Worm (Caenorhabditis elegans) whole organism, young adult: Measurements from ENCODE around the gene clec-162.

Source experiments
- B0336.3 ChIP-seq: fragments of 200-800 bp; sonication (Bioruptor generic); IDR thresholded peaks from 2 replicates; pipeline ENCODE4 v1.3.6; 2022; ENCODE audit warnings: missing genetic modification characterization, missing compliant biosample characterization
- C17E4.6 ChIP-seq: fragments of 200-800 bp; sonication (Bioruptor generic); IDR thresholded peaks from 2 replicates; pipeline ENCODE4 v1.3.6; 2022; ENCODE audit warnings: missing genetic modification reagents, missing genetic modification characterization, missing compliant biosample characterization
- D2030.7 ChIP-seq: fragments of 200-800 bp; sonication (Bioruptor generic); IDR thresholded peaks from 2 replicates; pipeline ENCODE4 v1.3.6; 2022; ENCODE audit warnings: missing genetic modification reagents, missing genetic modification characterization, missing compliant biosample characterization
- F33H1.4 ChIP-seq: fragments of 200-800 bp; sonication (Bioruptor generic); IDR thresholded peaks from 2 replicates; pipeline ENCODE4 v1.3.6; 2022; ENCODE audit warnings: missing genetic modification reagents, missing genetic modification characterization, missing compliant biosample characterization
- F52B5.7 ChIP-seq: sonication (generic microtip); optimal IDR thresholded peaks from 2 replicates; lab custom pipeline; 2016; ENCODE audit warnings: mild to moderate bottlenecking, missing genetic modification characterization, missing compliant biosample characterization
- F55B11.4 ChIP-seq: sonication (generic microtip); optimal IDR thresholded peaks from 2 replicates; lab custom pipeline; 2016; ENCODE audit warnings: missing compliant biosample characterization, missing genetic modification characterization, borderline replicate concordance; ENCODE audit not compliant: insufficient read depth
- K11D2.4 ChIP-seq: fragments of 200-800 bp; sonication (Bioruptor generic); IDR thresholded peaks from 2 replicates; pipeline ENCODE4 v1.3.6; 2022; ENCODE audit warnings: missing genetic modification reagents, missing genetic modification characterization, missing compliant biosample characterization
- Y53G8AR.9 ChIP-seq: fragments of 200-800 bp; sonication (Bioruptor generic); conservative IDR thresholded peaks from 2 replicates; pipeline ENCODE4 v1.3.6; 2022; ENCODE audit warnings: missing genetic modification reagents, missing genetic modification characterization, missing compliant biosample characterization
- Y95B8A.8 ChIP-seq: fragments of 200-800 bp; sonication (Bioruptor generic); IDR thresholded peaks from 2 replicates; pipeline ENCODE4 v1.3.6; 2022; ENCODE audit warnings: missing genetic modification reagents, missing genetic modification characterization, missing compliant biosample characterization
- ZK185.1 ChIP-seq: sonication (generic microtip); optimal IDR thresholded peaks from 2 replicates; lab custom pipeline; 2016; ENCODE audit warnings: mild to moderate bottlenecking, missing genetic modification characterization, missing compliant biosample characterization; ENCODE audit not compliant: poor library complexity, severe bottlenecking
- ama-1 ChIP-seq, 3 experiments: fragments of 150-350 bp in 1 of 3; sonication (generic microtip) in 2 of 3; optimal IDR thresholded peaks; 2 replicates each; lab custom pipeline; 2014 to 2018; ENCODE audit warnings: missing biosample characterization in 2 of 3, missing genetic modification characterization in 2 of 3, missing genetic modification reagents in 2 of 3
- athp-1 ChIP-seq: sonication (generic microtip); optimal IDR thresholded peaks from 2 replicates; lab custom pipeline; 2017; ENCODE audit warnings: mild to moderate bottlenecking, missing genetic modification characterization, missing compliant biosample characterization
- ccch-3 ChIP-seq: fragments of 200-800 bp; sonication (Bioruptor generic); optimal IDR thresholded peaks from 2 replicates; lab custom pipeline; 2018; ENCODE audit warnings: mild to moderate bottlenecking, missing genetic modification characterization, missing compliant biosample characterization
- ceh-100 ChIP-seq: fragments of 200-800 bp; sonication (Bioruptor generic); IDR thresholded peaks from 2 replicates; pipeline ENCODE4 v1.3.6; 2022; ENCODE audit warnings: missing genetic modification reagents, missing genetic modification characterization, missing compliant biosample characterization
- ceh-58 ChIP-seq: fragments of 200-800 bp; sonication (Bioruptor generic); IDR thresholded peaks from 2 replicates; pipeline ENCODE4 v1.3.6; 2022; ENCODE audit warnings: missing genetic modification characterization, missing compliant biosample characterization
- ceh-79 ChIP-seq: sonication (generic microtip); optimal IDR thresholded peaks from 2 replicates; lab custom pipeline; 2017; ENCODE audit warnings: mild to moderate bottlenecking, missing genetic modification characterization, missing compliant biosample characterization
- ekl-4 ChIP-seq: fragments of 200-800 bp; sonication (Bioruptor generic); IDR thresholded peaks from 2 replicates; pipeline ENCODE4 v1.3.6; 2022; ENCODE audit warnings: missing genetic modification reagents, missing genetic modification characterization, missing compliant biosample characterization
- hmg-1.2 ChIP-seq: fragments of 200-800 bp; sonication (Bioruptor generic); IDR thresholded peaks from 2 replicates; pipeline ENCODE4 v1.3.6; 2022; ENCODE audit warnings: missing genetic modification reagents, missing genetic modification characterization, missing compliant biosample characterization
- hmg-20 ChIP-seq: fragments of 200-800 bp; sonication (Bioruptor generic); IDR thresholded peaks from 2 replicates; pipeline ENCODE4 v1.3.6; 2022; ENCODE audit warnings: missing genetic modification reagents, missing genetic modification characterization, missing compliant biosample characterization
- hrde-1 ChIP-seq: sonication (generic microtip); optimal IDR thresholded peaks from 2 replicates; lab custom pipeline; 2016; ENCODE audit warnings: missing genetic modification characterization, mild to moderate bottlenecking, missing compliant biosample characterization, moderate library complexity, missing genotype, missing genetic modification reagents, borderline replicate concordance
- hsf-1 ChIP-seq: fragments of 200-800 bp; sonication (Bioruptor generic); IDR thresholded peaks from 2 replicates; pipeline ENCODE4 v1.3.6; 2022; ENCODE audit warnings: missing genetic modification reagents, missing genetic modification characterization, missing compliant biosample characterization
- lin-35 ChIP-seq, 3 experiments: fragments of 150-350 bp in 2 of 3; sonication (generic microtip) in 1 of 3; optimal IDR thresholded peaks; 2 replicates each; lab custom pipeline; 2014 to 2018; ENCODE audit warnings: missing biosample characterization in 3 of 3, missing genetic modification characterization in 3 of 3, missing genetic modification reagents in 3 of 3
- lin-40 ChIP-seq: sonication (generic microtip); optimal IDR thresholded peaks from 2 replicates; lab custom pipeline; 2016; ENCODE audit warnings: missing genetic modification characterization, mild to moderate bottlenecking, missing compliant biosample characterization, missing genotype, missing genetic modification reagents
- lin-54 ChIP-seq: fragments of 200-800 bp; sonication (Bioruptor generic); optimal IDR thresholded peaks from 2 replicates; lab custom pipeline; 2018; ENCODE audit warnings: mild to moderate bottlenecking, missing genetic modification characterization, missing compliant biosample characterization
- lsl-1 ChIP-seq: fragments of 200-800 bp; sonication (Bioruptor generic); optimal IDR thresholded peaks from 2 replicates; lab custom pipeline; 2018; ENCODE audit warnings: mild to moderate bottlenecking, missing genetic modification characterization, moderate library complexity, missing compliant biosample characterization
- madf-3 ChIP-seq: fragments of 200-800 bp; sonication (Bioruptor generic); IDR thresholded peaks from 2 replicates; pipeline ENCODE4 v1.3.6; 2022; ENCODE audit warnings: missing genetic modification reagents, missing genetic modification characterization, missing compliant biosample characterization
- madf-6 ChIP-seq: fragments of 200-800 bp; sonication (Bioruptor generic); IDR thresholded peaks from 2 replicates; pipeline ENCODE4 v1.3.6; 2022; ENCODE audit warnings: missing genetic modification reagents, missing genetic modification characterization, missing compliant biosample characterization
- mcd-1 ChIP-seq: fragments of 200-800 bp; sonication (Bioruptor generic); IDR thresholded peaks from 2 replicates; pipeline ENCODE4 v1.3.6; 2022; ENCODE audit warnings: missing genetic modification reagents, missing genetic modification characterization, missing compliant biosample characterization
- nfya-1 ChIP-seq: sonication (generic microtip); optimal IDR thresholded peaks from 2 replicates; lab custom pipeline; 2017; ENCODE audit warnings: antibody characterized with exemption, missing compliant biosample characterization, missing genetic modification characterization, borderline replicate concordance; ENCODE audit not compliant: insufficient read depth
- nfyb-1 ChIP-seq: fragments of 200-800 bp; sonication (Bioruptor generic); IDR thresholded peaks from 2 replicates; pipeline ENCODE4 v1.3.6; 2022; ENCODE audit warnings: missing genetic modification reagents, missing genetic modification characterization, missing compliant biosample characterization
- nhr-179 ChIP-seq: sonication (generic microtip); optimal IDR thresholded peaks from 2 replicates; lab custom pipeline; 2016; ENCODE audit warnings: mild to moderate bottlenecking, missing genetic modification characterization, missing compliant biosample characterization
- pbrm-1 ChIP-seq: fragments of 200-800 bp; sonication (Bioruptor generic); IDR thresholded peaks from 2 replicates; pipeline ENCODE4 v1.3.6; 2022; ENCODE audit warnings: missing genetic modification reagents, missing genetic modification characterization, missing compliant biosample characterization
- rcor-1 ChIP-seq: fragments of 200-800 bp; sonication (Bioruptor generic); IDR thresholded peaks from 2 replicates; pipeline ENCODE4 v1.3.6; 2022; ENCODE audit warnings: missing genetic modification reagents, missing genetic modification characterization, missing compliant biosample characterization
- repo-1 ChIP-seq: sonication (generic microtip); optimal IDR thresholded peaks from 2 replicates; lab custom pipeline; 2017; ENCODE audit warnings: mild to moderate bottlenecking, missing genetic modification characterization, missing compliant biosample characterization
- snpc-3.4 ChIP-seq: sonication (generic microtip); optimal IDR thresholded peaks from 2 replicates; lab custom pipeline; 2017; ENCODE audit warnings: missing genetic modification characterization, mild to moderate bottlenecking, missing compliant biosample characterization, antibody characterized with exemption, moderate library complexity, missing genotype, missing genetic modification reagents
- snpc-4 ChIP-seq, 5 experiments: fragments of 150-350 bp in 1 of 5; sonication (generic microtip) in 4 of 5; optimal IDR thresholded peaks; 2 replicates each; lab custom pipeline; 2014 to 2018; ENCODE audit warnings: missing genetic modification characterization in 5 of 5, missing biosample characterization in 3 of 5, antibody characterized with exemption in 2 of 5, mild to moderate bottlenecking in 2 of 5, missing compliant biosample characterization in 2 of 5, missing genotype in 2 of 5, moderate library complexity in 2 of 5, missing genetic modification reagents in 1 of 5
- tbp1 ChIP-seq: fragments of 200-800 bp; sonication (Bioruptor generic); optimal IDR thresholded peaks from 2 replicates; lab custom pipeline; 2018; ENCODE audit warnings: mild to moderate bottlenecking, missing genetic modification characterization, missing compliant biosample characterization
- zim-3 ChIP-seq: sonication (generic microtip); optimal IDR thresholded peaks from 2 replicates; lab custom pipeline; 2017; ENCODE audit warnings: mild to moderate bottlenecking, missing genetic modification characterization, moderate library complexity, missing compliant biosample characterization
- ztf-18 ChIP-seq: sonication (generic microtip); optimal IDR thresholded peaks from 2 replicates; lab custom pipeline; 2016; ENCODE audit warnings: missing genotype, mild to moderate bottlenecking, missing genetic modification characterization, missing compliant biosample characterization

clec-162 gene

DNA sequence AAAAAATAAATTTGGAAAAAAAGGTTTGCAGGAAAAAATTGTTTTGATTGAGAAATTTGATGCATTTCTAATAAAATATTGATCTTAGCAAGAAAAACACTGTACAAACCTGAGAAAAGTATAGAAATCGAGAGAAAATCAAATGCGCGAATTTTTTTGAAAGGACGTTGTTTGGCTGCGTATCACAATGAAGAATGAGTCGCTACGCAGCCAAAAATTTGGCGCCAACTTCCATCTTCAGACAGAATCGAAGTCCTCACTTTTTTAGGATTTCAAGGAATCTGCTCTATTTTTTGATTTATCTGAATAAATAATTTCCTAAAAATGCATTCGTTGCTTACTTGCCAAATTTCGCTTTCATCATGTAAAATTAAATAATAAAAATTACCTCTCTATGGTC lies 21.7 kb upstream of the clec-162 start (continued):
- TF ChIP-seq rcor-1 (GFP tag; lab: Robert Waterston, UW) (no peak), F33H1.4 (GFP tag; lab: Robert Waterston, UW) (peak; percentile 72), snpc-3.4 (tag; lab: Kevin White, UChicago) (peak; percentile 22), madf-6 (GFP tag; lab: Robert Waterston, UW) (peak; percentile 89), F52B5.7 (no peak), lin-40 (no peak)

DNA sequence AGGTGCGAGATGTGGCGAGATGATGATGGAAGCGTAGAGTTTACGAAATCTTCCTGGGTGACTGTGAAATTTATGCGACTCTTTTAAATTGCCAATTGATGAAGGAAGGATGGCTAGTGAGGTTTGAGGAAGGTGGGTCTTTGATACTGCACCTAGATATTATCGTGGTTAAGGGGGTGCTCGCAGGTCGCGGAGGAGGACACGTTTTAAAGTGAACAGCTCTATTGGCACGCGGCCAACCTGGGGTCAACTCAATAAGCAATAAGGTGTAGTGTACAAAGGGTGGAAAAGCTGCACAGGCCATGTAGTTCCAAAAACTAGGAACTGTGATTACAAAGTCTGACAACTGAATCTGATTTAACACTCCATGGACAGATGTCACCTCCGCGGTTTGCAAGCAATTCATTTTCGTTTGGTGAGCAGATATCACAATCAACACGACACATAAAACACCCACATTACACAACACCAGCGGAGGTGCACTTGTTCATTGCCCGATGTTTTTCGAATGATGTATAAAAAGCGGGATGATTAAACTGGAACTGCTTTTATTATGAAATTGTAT lies 20.4 kb upstream of the clec-162 start:
- 0 out of 2 replicates have a peak, but pooled peaks have one; percentile 29 for TF ChIP-seq D2030.7 (GFP tag; lab: Robert Waterston, UW)
- TF ChIP-seq B0336.3: peak; percentile 70
- TF ChIP-seq rcor-1 (GFP tag; lab: Robert Waterston, UW): peak; percentile 24; the same call in 1 of the 2 replicates
- peak; percentile 5 for TF ChIP-seq hrde-1 (tag; lab: Kevin White, UChicago)
- 0 out of 2 replicates have a peak, but pooled peaks have one; percentile 10 for TF ChIP-seq madf-3 (GFP tag; lab: Robert Waterston, UW)
- peak; percentile 18 for TF ChIP-seq F52B5.7
- TF ChIP-seq ceh-100 (GFP tag; lab: Robert Waterston, UW): 0 out of 2 replicates have a peak, but pooled peaks have one; percentile 11
- peak; percentile 59 for TF ChIP-seq madf-6 (GFP tag; lab: Robert Waterston, UW)
- TF ChIP-seq snpc-4 (GFP tag; optimal IDR thresholded peaks at IDR 0.05; lab: Kevin White, UChicago): no peak
- TF ChIP-seq snpc-4 (tag; optimal IDR thresholded peaks at IDR 0.05; lab: Kevin White, UChicago): no peak
- TF ChIP-seq zim-3 (tag; lab: Kevin White, UChicago): no peak
- TF ChIP-seq F55B11.4 (tag; lab: Kevin White, UChicago): no peak
- 0 out of 2 replicates have a peak, but pooled peaks have one; percentile 3 for TF ChIP-seq ceh-58 (GFP tag; lab: Robert Waterston, UW)
- TF ChIP-seq lin-54: peak; percentile 59
- TF ChIP-seq repo-1 (tag; lab: Kevin White, UChicago): no peak
- TF ChIP-seq tbp1: peak; percentile 3
- TF ChIP-seq ekl-4: 0 out of 2 replicates have a peak, but pooled peaks have one; percentile 54
- TF ChIP-seq Y95B8A.8 (GFP tag; lab: Robert Waterston, UW): 0 out of 2 replicates have a peak, but pooled peaks have one; percentile 9
- no peak for TF ChIP-seq ZK185.1 (tag; lab: Kevin White, UChicago)
- no peak for TF ChIP-seq ama-1 (optimal IDR thresholded peaks at IDR 0.05; lab: Kevin White, UChicago)
- no peak for TF ChIP-seq ama-1 (GFP tag; optimal IDR thresholded peaks at IDR 0.05; lab: Kevin White, UChicago)
- TF ChIP-seq C17E4.6 (GFP tag; lab: Robert Waterston, UW): 0 out of 2 replicates have a peak, but pooled peaks have one; percentile 12
- TF ChIP-seq nfya-1 (tag; lab: Kevin White, UChicago): no peak
- no peak for TF ChIP-seq nfyb-1
- no peak for TF ChIP-seq pbrm-1 (GFP tag; lab: Robert Waterston, UW)
- no peak for TF ChIP-seq ceh-79 (tag; lab: Kevin White, UChicago)
- TF ChIP-seq hmg-20 (GFP tag; lab: Robert Waterston, UW): no peak
- peak; percentile 72; the same call in 1 of the 2 replicates for TF ChIP-seq Y53G8AR.9
- no peak for TF ChIP-seq lin-35 (GFP tag; optimal IDR thresholded peaks at IDR 0.05; lab: Kevin White, UChicago)
- TF ChIP-seq hsf-1 (GFP tag; lab: Robert Waterston, UW): peak; percentile 60
- TF ChIP-seq ccch-3 (GFP tag; lab: Kevin White, UChicago): no peak
- TF ChIP-seq nhr-179 (tag; lab: Kevin White, UChicago): no peak
- TF ChIP-seq ztf-18 (tag; lab: Kevin White, UChicago): peak; percentile 37
- 0 out of 2 replicates have a peak, but pooled peaks have one; percentile 17 for TF ChIP-seq mcd-1 (GFP tag; lab: Robert Waterston, UW)
- peak; percentile 7 for TF ChIP-seq lsl-1 (GFP tag; lab: Kevin White, UChicago)
- TF ChIP-seq hmg-1.2 (GFP tag; lab: Robert Waterston, UW): peak; percentile 11; the same call in 1 of the 2 replicates
- TF ChIP-seq athp-1 (tag; lab: Kevin White, UChicago): no peak
- 0 out of 2 replicates have a peak, but pooled peaks have one; percentile 27 for TF ChIP-seq K11D2.4 (GFP tag; lab: Robert Waterston, UW)
